Fruit fly (Drosophila melanogaster) whole organism, embryonic: Measurements from ENCODE around the gene Agpat2.

Experiments used
- Asciz ChIP-seq: fragments of 200-800 bp; sonication (Bioruptor generic); optimal IDR thresholded peaks from 2 replicates; lab custom pipeline; 2017; ENCODE audit warnings: missing biosample characterization, mild to moderate bottlenecking, missing genetic modification characterization, missing genetic modification reagents
- Atf6 ChIP-seq: fragments of 200-800 bp; sonication (Bioruptor generic); IDR thresholded peaks from 2 replicates; pipeline ENCODE4 v1.3.6; 2022; ENCODE audit warnings: missing biosample characterization, missing genetic modification characterization
- C15 ChIP-seq: fragments of 200-800 bp; sonication (Bioruptor generic); IDR thresholded peaks from 3 replicates; pipeline ENCODE4 v1.3.6; 2022; ENCODE audit warnings: missing biosample characterization, missing genetic modification characterization
- CG10543 ChIP-seq: fragments of 200-800 bp; sonication (Bioruptor generic); optimal IDR thresholded peaks from 3 replicates; lab custom pipeline; 2017; ENCODE audit warnings: missing biosample characterization, mild to moderate bottlenecking, missing genetic modification characterization, moderate library complexity
- CG11085 ChIP-seq: fragments of 200-800 bp; sonication (Bioruptor generic); IDR thresholded peaks from 2 replicates; pipeline ENCODE4 v1.3.6; 2022; ENCODE audit warnings: missing biosample characterization, missing genetic modification characterization
- CG11247 ChIP-seq: fragments of 200-800 bp; sonication (Bioruptor generic); IDR thresholded peaks from 2 replicates; pipeline ENCODE4 v1.3.6; 2022; ENCODE audit warnings: missing biosample characterization, missing genetic modification characterization
- CG11456 ChIP-seq: fragments of 200-800 bp; sonication (Bioruptor generic); IDR thresholded peaks from 3 replicates; pipeline ENCODE4 v1.3.6; 2022; ENCODE audit warnings: missing biosample characterization, missing genetic modification characterization
- CG11504 ChIP-seq: fragments of 200-800 bp; sonication (Bioruptor generic); optimal IDR thresholded peaks from 3 replicates; lab custom pipeline; 2019; ENCODE audit warnings: missing biosample characterization, mild to moderate bottlenecking, missing genetic modification characterization, moderate library complexity
- CG1603 ChIP-seq: fragments of 200-800 bp; sonication (Bioruptor generic); optimal IDR thresholded peaks from 2 replicates; lab custom pipeline; 2019; ENCODE audit warnings: missing biosample characterization, mild to moderate bottlenecking, missing genetic modification characterization, moderate library complexity
- CG17186 ChIP-seq: fragments of 200-800 bp; sonication (Bioruptor generic); optimal IDR thresholded peaks from 3 replicates; lab custom pipeline; 2017; ENCODE audit warnings: missing biosample characterization, missing genetic modification reagents, missing genetic modification characterization
- CG17612 ChIP-seq: fragments of 200-800 bp; sonication (Bioruptor generic); IDR thresholded peaks from 2 replicates; pipeline ENCODE4 v1.3.6; 2022; ENCODE audit warnings: missing biosample characterization, missing genetic modification characterization
- CG31365 ChIP-seq: fragments of 200-800 bp; sonication (Bioruptor generic); optimal IDR thresholded peaks from 2 replicates; lab custom pipeline; 2018; ENCODE audit warnings: missing biosample characterization, mild to moderate bottlenecking, missing genetic modification characterization
- CG34376 ChIP-seq: fragments of 200-800 bp; sonication (Bioruptor generic); optimal IDR thresholded peaks from 2 replicates; lab custom pipeline; 2018; ENCODE audit warnings: missing biosample characterization, mild to moderate bottlenecking, missing genetic modification characterization
- CG6254 ChIP-seq: fragments of 200-800 bp; sonication (Bioruptor generic); optimal IDR thresholded peaks from 3 replicates; lab custom pipeline; 2017; ENCODE audit warnings: mild to moderate bottlenecking, missing biosample characterization, missing genetic modification reagents, missing genetic modification characterization
- D19A ChIP-seq: fragments of 200-800 bp; optimal IDR thresholded peaks from 3 replicates; lab custom pipeline; 2019; ENCODE audit warnings: missing biosample characterization, mild to moderate bottlenecking, missing genetic modification characterization, moderate library complexity
- D19B ChIP-seq: fragments of 200-800 bp; sonication (Bioruptor generic); optimal IDR thresholded peaks from 2 replicates; lab custom pipeline; 2017; ENCODE audit warnings: missing biosample characterization, mild to moderate bottlenecking, missing genetic modification characterization
- Dad ChIP-seq: fragments of 200-800 bp; sonication (Bioruptor generic); optimal IDR thresholded peaks from 3 replicates; lab custom pipeline; 2016; ENCODE audit warnings: missing biosample characterization, missing genetic modification characterization
- ERR ChIP-seq: fragments of 200-800 bp; sonication (Bioruptor generic); optimal IDR thresholded peaks from 2 replicates; lab custom pipeline; 2016; ENCODE audit warnings: missing biosample characterization, missing genetic modification characterization
- GATAe ChIP-seq: fragments of 200-800 bp; sonication (Bioruptor generic); conservative IDR thresholded peaks from 2 replicates; pipeline ENCODE4 v1.3.6; 2022; ENCODE audit warnings: missing biosample characterization, missing genetic modification characterization
- Hand ChIP-seq: fragments of 200-800 bp; sonication (Bioruptor generic); optimal IDR thresholded peaks from 2 replicates; lab custom pipeline; 2017; ENCODE audit warnings: mild to moderate bottlenecking, missing biosample characterization, missing genetic modification reagents, missing genetic modification characterization
- HmgZ ChIP-seq: fragments of 200-800 bp; sonication (Bioruptor generic); optimal IDR thresholded peaks from 2 replicates; lab custom pipeline; 2018; ENCODE audit warnings: missing biosample characterization, mild to moderate bottlenecking, missing genetic modification characterization
- Hr78 ChIP-seq, 2 experiments: fragments of 200-800 bp in 1 of 2; fragments of >200 bp in 1 of 2; sonication (Bioruptor generic) in 1 of 2; optimal IDR thresholded peaks; 2 replicates each; lab custom pipeline; 2017 to 2019; ENCODE audit warnings: missing biosample characterization in 2 of 2, missing genetic modification characterization in 2 of 2, mild to moderate bottlenecking in 1 of 2, moderate library complexity in 1 of 2
- Max ChIP-seq: fragments of 200-800 bp; sonication (Bioruptor generic); optimal IDR thresholded peaks from 2 replicates; lab custom pipeline; 2016; ENCODE audit warnings: missing biosample characterization, mild to moderate bottlenecking, missing genetic modification characterization
- Meics ChIP-seq: fragments of 200-800 bp; sonication (Bioruptor generic); optimal IDR thresholded peaks from 2 replicates; lab custom pipeline; 2017; ENCODE audit warnings: missing biosample characterization, mild to moderate bottlenecking, missing genetic modification characterization
- Nf-YA ChIP-seq: fragments of 200-800 bp; sonication (Bioruptor generic); IDR thresholded peaks from 2 replicates; pipeline ENCODE4 v1.3.6; 2022; ENCODE audit warnings: missing biosample characterization, missing genetic modification characterization
- Pdp1 ChIP-seq, 2 experiments: fragments of 200-800 bp; sonication (Bioruptor generic); optimal IDR thresholded peaks; 3 replicates each; lab custom pipeline; 2016; ENCODE audit warnings: missing biosample characterization in 2 of 2, missing genetic modification characterization in 2 of 2, mild to moderate bottlenecking in 1 of 2, moderate library complexity in 1 of 2
- Rfx ChIP-seq: fragments of 200-800 bp; sonication (Bioruptor generic); IDR thresholded peaks from 2 replicates; pipeline ENCODE4 v1.3.6; 2022; ENCODE audit warnings: missing biosample characterization, missing genetic modification characterization
- Scr ChIP-seq: fragments of 200-800 bp; sonication (Bioruptor generic); IDR thresholded peaks from 2 replicates; pipeline ENCODE4 v1.3.6; 2022; ENCODE audit warnings: missing biosample characterization, missing genetic modification characterization; ENCODE audit not compliant: partially characterized antibody
- Sry-δ ChIP-seq: fragments of 200-800 bp; sonication (Bioruptor generic); optimal IDR thresholded peaks from 2 replicates; lab custom pipeline; 2016; ENCODE audit warnings: missing biosample characterization, missing genetic modification characterization
- Usf ChIP-seq: fragments of 200-800 bp; sonication (Bioruptor generic); optimal IDR thresholded peaks from 2 replicates; lab custom pipeline; 2017; ENCODE audit warnings: missing genotype, missing biosample characterization, missing genetic modification characterization
- bab2 ChIP-seq: fragments of 200-800 bp; sonication (Bioruptor generic); optimal IDR thresholded peaks from 2 replicates; lab custom pipeline; 2016; ENCODE audit warnings: missing biosample characterization, missing genetic modification characterization
- chinmo ChIP-seq: fragments of 200-800 bp; sonication (Bioruptor generic); IDR thresholded peaks from 4 replicates; pipeline ENCODE4 v1.3.6; 2022; ENCODE audit warnings: missing biosample characterization, missing genetic modification characterization; ENCODE audit not compliant: partially characterized antibody
- en ChIP-seq: fragments of 200-800 bp; sonication (Bioruptor generic); optimal IDR thresholded peaks from 2 replicates; lab custom pipeline; 2016; ENCODE audit warnings: missing biosample characterization, missing genetic modification characterization
- exex ChIP-seq: fragments of 200-800 bp; sonication (Bioruptor generic); optimal IDR thresholded peaks from 4 replicates; lab custom pipeline; 2018; ENCODE audit warnings: missing biosample characterization, mild to moderate bottlenecking, missing genetic modification characterization, moderate library complexity
- fd102C ChIP-seq: fragments of 200-800 bp; sonication (Bioruptor generic); optimal IDR thresholded peaks from 2 replicates; lab custom pipeline; 2018; ENCODE audit warnings: missing biosample characterization, mild to moderate bottlenecking, missing genetic modification characterization, moderate library complexity
- fd96Cb ChIP-seq: fragments of 200-800 bp; sonication (Bioruptor generic); optimal IDR thresholded peaks from 2 replicates; lab custom pipeline; 2018; ENCODE audit warnings: missing biosample characterization, mild to moderate bottlenecking, missing genetic modification characterization, moderate library complexity
- gcm2 ChIP-seq: fragments of 200-800 bp; sonication (Bioruptor generic); optimal IDR thresholded peaks from 2 replicates; lab custom pipeline; 2016; ENCODE audit warnings: missing biosample characterization, missing genetic modification characterization
- grn ChIP-seq: fragments of 200-800 bp; sonication (Bioruptor generic); optimal IDR thresholded peaks from 3 replicates; lab custom pipeline; 2017; ENCODE audit warnings: missing biosample characterization, missing genetic modification characterization
- gro ChIP-seq: fragments of 200-800 bp; sonication (Bioruptor generic); optimal IDR thresholded peaks from 2 replicates; lab custom pipeline; 2016; ENCODE audit warnings: missing biosample characterization, missing genetic modification characterization
- klu ChIP-seq: fragments of 200-800 bp; sonication (Bioruptor generic); IDR thresholded peaks from 2 replicates; pipeline ENCODE4 v1.3.6; 2022; ENCODE audit warnings: missing biosample characterization, missing genetic modification characterization
- lov ChIP-seq, 2 experiments: fragments of 200-800 bp in 1 of 2; fragments of >200 bp in 1 of 2; sonication (Bioruptor generic) in 1 of 2; IDR thresholded peaks in 1 of 2; optimal IDR thresholded peaks in 1 of 2; 2 replicates in 1 of 2; 3 replicates in 1 of 2; pipeline versions ENCODE4 v1.3.6 to Lab custom; 2017 to 2022; ENCODE audit warnings: missing biosample characterization in 1 of 2, missing genetic modification characterization in 1 of 2
- mirr ChIP-seq: fragments of 200-800 bp; sonication (Bioruptor generic); optimal IDR thresholded peaks from 3 replicates; lab custom pipeline; 2018; ENCODE audit warnings: missing biosample characterization, mild to moderate bottlenecking, missing genetic modification characterization
- nerfin-1 ChIP-seq: fragments of 200-800 bp; sonication (Bioruptor generic); optimal IDR thresholded peaks from 3 replicates; lab custom pipeline; 2019; ENCODE audit warnings: missing biosample characterization, mild to moderate bottlenecking, missing genetic modification characterization, moderate library complexity
- org-1 ChIP-seq: fragments of 200-800 bp; sonication (Bioruptor generic); optimal IDR thresholded peaks from 2 replicates; lab custom pipeline; 2017; ENCODE audit warnings: missing biosample characterization, missing genetic modification characterization
- pho ChIP-seq: fragments of 200-800 bp; sonication (Bioruptor generic); optimal IDR thresholded peaks from 2 replicates; lab custom pipeline; 2016; ENCODE audit warnings: missing biosample characterization, missing genetic modification characterization
- pita ChIP-seq: fragments of 200-800 bp; sonication (Bioruptor generic); optimal IDR thresholded peaks from 2 replicates; lab custom pipeline; 2017; ENCODE audit warnings: missing biosample characterization, mild to moderate bottlenecking, missing genetic modification characterization
- pros ChIP-seq: fragments of 200-800 bp; sonication (Bioruptor generic); optimal IDR thresholded peaks from 3 replicates; lab custom pipeline; 2019; ENCODE audit warnings: missing biosample characterization, mild to moderate bottlenecking, missing genetic modification characterization, moderate library complexity
- stc ChIP-seq: fragments of 200-800 bp; sonication (Bioruptor generic); IDR thresholded peaks from 2 replicates; pipeline ENCODE4 v1.3.6; 2022; ENCODE audit warnings: missing biosample characterization, missing genetic modification characterization
- tll ChIP-seq, 2 experiments: fragments of 200-800 bp in 1 of 2; fragments of >200 bp in 1 of 2; sonication (Bioruptor generic) in 1 of 2; optimal IDR thresholded peaks; 2 replicates each; lab custom pipeline; 2017 to 2019; ENCODE audit warnings: missing biosample characterization in 2 of 2, missing genetic modification characterization in 2 of 2, mild to moderate bottlenecking in 1 of 2, moderate library complexity in 1 of 2
- yki ChIP-seq: fragments of >200 bp; optimal IDR thresholded peaks from 3 replicates; lab custom pipeline; 2018

Agpat2 gene

DNA sequence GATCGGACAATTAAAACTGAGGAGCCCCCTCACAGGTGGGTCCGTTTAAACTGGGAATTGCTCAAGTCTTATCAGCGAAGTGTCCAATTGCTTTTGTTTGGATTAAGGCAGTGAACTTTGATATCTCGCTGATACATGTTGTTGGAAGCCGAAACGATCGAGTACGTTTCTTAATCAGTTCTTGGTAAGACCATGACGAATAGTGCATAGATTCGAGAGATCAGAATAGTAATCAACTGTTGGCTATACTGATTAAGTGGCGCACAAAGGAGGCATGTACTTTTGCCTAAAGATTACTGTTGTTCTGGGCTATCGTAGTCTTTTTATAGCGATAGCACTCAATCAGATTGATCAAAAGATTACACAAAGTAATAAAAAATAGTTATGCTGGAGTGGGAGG, 12.3 kb downstream of the Agpat2 start (continued):
- TF ChIP-seq CG11247 (GFP tag; lab: Robert Waterston, UW) (no peak), pita (no peak), CG10543 (GFP tag; lab: Kevin White, UChicago) (peak; percentile 51), pho (GFP tag; lab: Kevin White, UChicago) (no peak), stc (0 out of 2 replicates have a peak, but pooled peaks have one; percentile 6), org-1 (no peak), HmgZ (tag; lab: Kevin White, UChicago) (peak; percentile 6), Hr78 (GFP tag; optimal IDR thresholded peaks at IDR 0.05; lab: Kevin White, UChicago) (peak in 1 of 2 experiments; percentile 73), CG31365 (tag; lab: Kevin White, UChicago) (no peak), Meics (no peak), CG6254 (GFP tag; lab: Kevin White, UChicago) (no peak), Hand (GFP tag; lab: Kevin White, UChicago) (no peak), fd102C (no peak), gro (GFP tag; lab: Kevin White, UChicago) (peak; percentile 57), CG1603 (tag; lab: Kevin White, UChicago) (no peak), chinmo (GFP tag; lab: Robert Waterston, UW) (0 out of 4 replicates have a peak, but pooled peaks have one; percentile 63), CG34376 (GFP tag; lab: Kevin White, UChicago) (peak; percentile 83), pros (GFP tag; lab: Kevin White, UChicago) (no peak), D19B (GFP tag; lab: Kevin White, UChicago) (no peak), Atf6 (GFP tag; lab: Robert Waterston, UW) (0 out of 2 replicates have a peak, but pooled peaks have one; percentile 29), mirr (GFP tag; lab: Kevin White, UChicago) (peak; percentile 93), GATAe (GFP tag; lab: Robert Waterston, UW) (peak; percentile 53), nerfin-1 (tag; lab: Kevin White, UChicago) (no peak), ERR (no peak), en (GFP tag; lab: Kevin White, UChicago) (no peak), Rfx (GFP tag; lab: Robert Waterston, UW) (no peak)
- TF ChIP-seq, all 482 proteins: peak for 14

DNA sequence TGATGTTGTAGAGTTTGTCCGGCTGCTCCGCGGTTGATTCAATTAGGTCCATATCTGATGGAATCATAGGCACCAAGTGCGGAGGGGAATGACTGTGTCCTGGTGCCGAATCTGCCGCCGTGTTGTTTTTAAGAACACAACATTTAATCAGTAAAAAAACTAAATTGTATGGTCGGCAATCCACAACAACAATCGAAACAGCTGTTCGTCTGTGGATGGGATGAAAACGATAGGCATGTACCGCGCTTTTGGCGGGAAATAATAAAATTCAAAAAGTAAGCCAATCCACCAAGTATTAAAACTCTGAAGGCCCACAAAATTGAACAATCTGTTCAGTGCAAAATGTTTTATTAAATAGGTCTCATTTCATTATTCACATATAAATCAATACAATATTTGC, 14.4 kb downstream of the Agpat2 start, which contains the start of gene Aasdh:
TSS of gene Aasdh (minus strand) at position 219 of the 400 bp plus-strand sequence.
- no peak for TF ChIP-seq fd102C
- 0 out of 4 replicates have a peak, but pooled peaks have one; percentile 27 for TF ChIP-seq chinmo (GFP tag; lab: Robert Waterston, UW)
- no peak for TF ChIP-seq fd96Cb (tag; lab: Kevin White, UChicago)
- no peak for TF ChIP-seq tll (GFP tag; optimal IDR thresholded peaks at IDR 0.05; lab: Kevin White, UChicago)
- TF ChIP-seq Scr (GFP tag; lab: Robert Waterston, UW): peak; percentile 34; the same call in 1 of the 2 replicates
- peak; percentile 33 for TF ChIP-seq CG17186 (GFP tag; lab: Kevin White, UChicago)
- no peak for TF ChIP-seq klu (GFP tag; lab: Robert Waterston, UW)
- no peak for TF ChIP-seq yki (lab: Kevin White, UChicago)
- TF ChIP-seq CG11085: no peak
- TF ChIP-seq CG11456 (GFP tag; lab: Robert Waterston, UW): no peak
- peak; percentile 74 for TF ChIP-seq Sry-δ
- no peak for TF ChIP-seq Usf (GFP tag; lab: Kevin White, UChicago)
- no peak for TF ChIP-seq gcm2 (GFP tag; lab: Kevin White, UChicago)
- no peak for TF ChIP-seq lov (optimal IDR thresholded peaks at IDR 0.05; lab: Kevin White, UChicago)
- no peak for TF ChIP-seq lov (GFP tag; IDR thresholded peaks at IDR 0.05; lab: Robert Waterston, UW)
- no peak for TF ChIP-seq bab2 (GFP tag; lab: Kevin White, UChicago)
- no peak for TF ChIP-seq exex
- TF ChIP-seq CG17612 (GFP tag; lab: Robert Waterston, UW): no peak
- no peak for TF ChIP-seq Asciz (GFP tag; lab: Kevin White, UChicago)
- no peak for TF ChIP-seq Dad
- TF ChIP-seq D19A (tag; lab: Kevin White, UChicago): no peak
- no peak for TF ChIP-seq Pdp1 (GFP tag; optimal IDR thresholded peaks at IDR 0.05; lab: Kevin White, UChicago)
- TF ChIP-seq C15 (GFP tag; lab: Robert Waterston, UW): no peak
- TF ChIP-seq Max (GFP tag; lab: Kevin White, UChicago): no peak
- peak; percentile 12 for TF ChIP-seq grn (GFP tag; lab: Kevin White, UChicago)
- no peak for TF ChIP-seq Nf-YA
- no peak for TF ChIP-seq CG11504 (tag; lab: Kevin White, UChicago)
